Fruit fly (Drosophila melanogaster) whole organism, prepupa: ENCODE results near the gene CG31551.

Source experiments
- CG31627 ChIP-seq: fragments of 200-800 bp; sonication (Bioruptor generic); optimal IDR thresholded peaks from 3 replicates; lab custom pipeline; 2016; ENCODE audit warnings: missing biosample characterization, missing genetic modification characterization
- CG8319 ChIP-seq: fragments of 200-800 bp; sonication (Bioruptor generic); optimal IDR thresholded peaks from 3 replicates; lab custom pipeline; 2016; ENCODE audit warnings: missing biosample characterization, missing genetic modification characterization
- Gug ChIP-seq: fragments of 200-800 bp; sonication (Bioruptor generic); IDR thresholded peaks from 2 replicates; pipeline ENCODE4 v1.3.6; 2022; ENCODE audit warnings: missing biosample characterization, missing genetic modification characterization
- Lpt ChIP-seq: fragments of 200-800 bp; sonication (Bioruptor generic); optimal IDR thresholded peaks from 3 replicates; lab custom pipeline; 2016; ENCODE audit warnings: missing biosample characterization, missing genetic modification characterization
- pdm3 ChIP-seq: fragments of 200-800 bp; sonication (Bioruptor generic); optimal IDR thresholded peaks from 3 replicates; lab custom pipeline; 2016; ENCODE audit warnings: missing biosample characterization, missing genetic modification characterization
- vri ChIP-seq: fragments of 200-800 bp; sonication (Bioruptor generic); optimal IDR thresholded peaks from 3 replicates; lab custom pipeline; 2016; ENCODE audit warnings: missing biosample characterization, mild to moderate bottlenecking, missing genetic modification characterization

DNA sequence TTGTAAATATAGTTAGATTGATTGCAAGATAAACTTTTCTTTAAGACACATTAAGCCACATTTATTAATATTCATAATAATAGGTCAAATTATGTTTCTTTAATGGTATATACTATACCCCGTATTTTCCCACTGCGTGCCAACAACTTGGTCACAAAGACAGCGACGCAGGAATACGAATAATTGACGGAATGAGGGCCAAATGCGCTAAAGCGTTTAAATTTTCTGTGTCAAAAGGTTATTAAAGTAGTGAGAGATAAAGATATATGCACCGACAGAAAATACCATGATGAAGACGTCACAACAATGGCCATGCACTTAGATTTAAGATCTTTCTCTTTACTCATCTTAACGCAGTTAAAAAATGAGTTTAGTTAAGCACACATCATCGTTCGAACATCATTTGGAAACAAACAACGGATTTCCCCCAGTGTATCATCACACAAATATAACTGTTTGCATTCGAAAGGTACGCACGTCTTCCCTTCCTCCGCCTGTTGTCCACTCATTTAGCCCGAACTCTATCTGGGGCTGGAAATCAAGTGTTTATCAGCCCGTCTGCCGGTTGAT, 7.2 kb upstream of the CG31551 start:
- TF ChIP-seq CG31627 (GFP tag; lab: Kevin White, UChicago), result peak; percentile 65
- peak; percentile 51 for TF ChIP-seq Gug (GFP tag; lab: Robert Waterston, UW)
- peak; percentile 17 for TF ChIP-seq Lpt
- TF ChIP-seq CG8319 (GFP tag; lab: Kevin White, UChicago), result peak; percentile 59
- TF ChIP-seq vri (GFP tag; lab: Kevin White, UChicago), result no peak
- TF ChIP-seq pdm3 (GFP tag; lab: Kevin White, UChicago), result peak; percentile 57
